Worm (Caenorhabditis elegans) whole organism, L4 larva: ENCODE data around the gene F44E2.4.

Source experiments
- ZK337.2 ChIP-seq: fragments of 200-800 bp; sonication (Bioruptor generic); IDR thresholded peaks from 2 replicates; pipeline ENCODE4 v1.3.6; 2022; ENCODE audit warnings: missing genetic modification reagents, missing genetic modification characterization, missing compliant biosample characterization
- aha-1 ChIP-seq: fragments of 150-350 bp; peaks from one replicate; lab custom pipeline; 2014; ENCODE audit warnings: missing biosample characterization, missing genetic modification characterization
- ama-1 ChIP-seq: fragments of 150-350 bp; optimal IDR thresholded peaks from 2 replicates; lab custom pipeline; 2014; ENCODE audit warnings: inconsistent platforms, mixed read lengths
- cey-2 ChIP-seq: sonication (generic microtip); optimal IDR thresholded peaks from 3 replicates; lab custom pipeline; 2017; ENCODE audit warnings: missing genetic modification characterization, mild to moderate bottlenecking, missing compliant biosample characterization, antibody characterized with exemption, borderline replicate concordance; ENCODE audit not compliant: insufficient read depth
- mdt-29 ChIP-seq: fragments of 200-800 bp; sonication (Bioruptor generic); IDR thresholded peaks from 2 replicates; pipeline ENCODE4 v1.3.6; 2022; ENCODE audit warnings: missing genetic modification reagents, missing genetic modification characterization, missing compliant biosample characterization
- nhr-25 ChIP-seq: sonication (generic microtip); optimal IDR thresholded peaks from 2 replicates; lab custom pipeline; 2017; ENCODE audit warnings: missing genetic modification characterization, mild to moderate bottlenecking, missing compliant biosample characterization, antibody characterized with exemption, moderate library complexity, borderline replicate concordance; ENCODE audit not compliant: insufficient read depth
- nhr-28 ChIP-seq: fragments of 150-350 bp; optimal IDR thresholded peaks from 2 replicates; lab custom pipeline; 2014; ENCODE audit warnings: missing biosample characterization, missing genetic modification characterization
- pha-4 ChIP-seq, 2 experiments: fragments of 150-350 bp in 1 of 2; fragments of 200-800 bp in 1 of 2; sonication (Bioruptor generic) in 1 of 2; IDR thresholded peaks in 1 of 2; optimal IDR thresholded peaks in 1 of 2; 2 replicates each; pipeline versions ENCODE4 v1.3.6 to Lab custom; 2014 to 2022; ENCODE audit warnings: missing genetic modification characterization in 2 of 2, missing genetic modification reagents in 2 of 2, missing biosample characterization in 1 of 2, missing compliant biosample characterization in 1 of 2
- skn-1 ChIP-seq: fragments of 150-350 bp; optimal IDR thresholded peaks from 2 replicates; lab custom pipeline; 2014; ENCODE audit warnings: missing biosample characterization, missing genetic modification characterization
- snpc-4 ChIP-seq: fragments of 150-350 bp; optimal IDR thresholded peaks from 2 replicates; lab custom pipeline; 2014; ENCODE audit warnings: missing biosample characterization, missing genetic modification characterization
- unc-62 ChIP-seq, 3 experiments: fragments of 150-350 bp in 1 of 3; sonication (generic microtip); optimal IDR thresholded peaks in 2 of 3; peaks in 1 of 3; 1 replicate in 1 of 3; 2 replicates in 2 of 3; lab custom pipeline; 2014 to 2017; ENCODE audit warnings: missing biosample characterization in 3 of 3, missing genetic modification characterization in 3 of 3, missing genetic modification reagents in 3 of 3, missing genotype in 1 of 3
- ztf-11 ChIP-seq: fragments of 150-350 bp; optimal IDR thresholded peaks from 2 replicates; lab custom pipeline; 2014; ENCODE audit warnings: missing biosample characterization, missing genetic modification characterization

- TF ChIP-seq ZK337.2 (GFP tag; lab: Robert Waterston, UW) (no peak), snpc-4 (tag; lab: Kevin White, UChicago) (no peak), mdt-29 (GFP tag; lab: Robert Waterston, UW) (no peak), aha-1 (peak; percentile 55), unc-62 (GFP tag; optimal IDR thresholded peaks at IDR 0.05 in 1 of 2; lab: Kevin White, UChicago) (peak in 1 of 2 experiments; percentile 74), unc-62 (tag; optimal IDR thresholded peaks at IDR 0.05; lab: Kevin White, UChicago) (no peak), ztf-11 (no peak), ama-1 (no peak), pha-4 (GFP tag; IDR thresholded peaks at IDR 0.05; lab: Robert Waterston, UW) (no peak), pha-4 (tag; optimal IDR thresholded peaks at IDR 0.05; lab: Kevin White, UChicago) (no peak), nhr-28 (tag; lab: Kevin White, UChicago) (no peak), cey-2 (no peak), nhr-25 (no peak), skn-1 (no peak)
These were observed 44.1 kb upstream of the F44E2.4 start for ce11 chrIII:8882333-8882732.
